Worm (Caenorhabditis elegans): ENCODE data around the gene fbxa-94.

- no peak for TF ChIP-seq egl-43 (GFP tag; IDR thresholded peaks at IDR 0.05)
- no peak for TF ChIP-seq nhr-76 (tag; optimal IDR thresholded peaks at IDR 0.05)
- TF ChIP-seq ZK546.5 (tag; optimal IDR thresholded peaks at IDR 0.05) = no peak
- TF ChIP-seq lin-39 (tag; optimal IDR thresholded peaks at IDR 0.05) = no peak
- no peak for TF ChIP-seq set-16 (GFP tag; IDR thresholded peaks at IDR 0.05)
- TF ChIP-seq ceh-44 (GFP tag; IDR thresholded peaks at IDR 0.05) = no peak
- TF ChIP-seq aha-1 (tag) = no peak
- no peak for TF ChIP-seq lin-13 (GFP tag; optimal IDR thresholded peaks at IDR 0.05)
- no peak for TF ChIP-seq ces-1 (GFP tag; optimal IDR thresholded peaks at IDR 0.05)
- no peak for TF ChIP-seq nhr-77 (tag; optimal IDR thresholded peaks at IDR 0.05)
- TF ChIP-seq T26A8.4 (GFP tag; IDR thresholded peaks at IDR 0.05) = no peak
These were observed 5.3 kb upstream of the fbxa-94 start, which contains the start of gene acs-2 for ce11 chrV:15567344-15567804.

Data from whole organism, L4 larva.